Worm (Caenorhabditis elegans) whole organism, L1 larva: ENCODE measurements around the gene ceh-87.

Experiments used
- C04F5.9 ChIP-seq: sonication (generic microtip); optimal IDR thresholded peaks from 2 replicates; lab custom pipeline; 2016; ENCODE audit warnings: missing genetic modification characterization, missing compliant biosample characterization
- C16A3.4 ChIP-seq: fragments of 150-350 bp; optimal IDR thresholded peaks from 2 replicates; lab custom pipeline; 2014; ENCODE audit warnings: missing biosample characterization, missing genetic modification characterization
- Y116A8C.19 ChIP-seq: sonication (generic microtip); optimal IDR thresholded peaks from 2 replicates; lab custom pipeline; 2016; ENCODE audit warnings: missing compliant biosample characterization, missing genetic modification characterization, borderline replicate concordance
- blmp-1 ChIP-seq: fragments of 150-350 bp; optimal IDR thresholded peaks from 2 replicates; lab custom pipeline; 2014; ENCODE audit warnings: missing biosample characterization, missing genetic modification characterization
- ceh-8 ChIP-seq: fragments of 200-800 bp; sonication (Bioruptor generic); optimal IDR thresholded peaks from 2 replicates; lab custom pipeline; 2018; ENCODE audit warnings: mild to moderate bottlenecking, missing genetic modification characterization, moderate library complexity, missing compliant biosample characterization
- dpl-1 ChIP-seq, 3 experiments: fragments of 150-350 bp in 2 of 3; sonication (generic microtip) in 1 of 3; optimal IDR thresholded peaks; 2 replicates each; lab custom pipeline; 2014 to 2017; ENCODE audit warnings: missing biosample characterization in 3 of 3, missing genetic modification characterization in 3 of 3, missing genetic modification reagents in 3 of 3
- efl-1 ChIP-seq, 4 experiments: fragments of 150-350 bp; optimal IDR thresholded peaks in 3 of 4; peaks in 1 of 4; 1 replicate in 1 of 4; 2 replicates in 3 of 4; lab custom pipeline; 2014; ENCODE audit warnings: missing biosample characterization in 2 of 4, missing genetic modification characterization in 2 of 4, missing genetic modification reagents in 2 of 4
- egl-13 ChIP-seq: sonication (generic microtip); optimal IDR thresholded peaks from 2 replicates; lab custom pipeline; 2016; ENCODE audit warnings: missing genotype, missing genetic modification reagents, missing genetic modification characterization, missing compliant biosample characterization
- elt-2 ChIP-seq: sonication (generic microtip); optimal IDR thresholded peaks from 2 replicates; lab custom pipeline; 2016; ENCODE audit warnings: missing genetic modification characterization, mild to moderate bottlenecking, inconsistent platforms, missing compliant biosample characterization, missing genetic modification reagents
- ets-5 ChIP-seq: fragments of 200-800 bp; sonication (Bioruptor generic); IDR thresholded peaks from 2 replicates; pipeline ENCODE4 v1.3.6; 2022; ENCODE audit warnings: missing genetic modification characterization, missing compliant biosample characterization
- fkh-10 ChIP-seq: sonication (generic microtip); optimal IDR thresholded peaks from 2 replicates; lab custom pipeline; 2017; ENCODE audit warnings: missing biosample characterization, missing genetic modification reagents, missing genetic modification characterization
- fkh-4 ChIP-seq: sonication (generic microtip); optimal IDR thresholded peaks from 2 replicates; lab custom pipeline; 2016; ENCODE audit warnings: missing compliant biosample characterization, missing genetic modification characterization, borderline replicate concordance
- fkh-8 ChIP-seq: sonication (generic microtip); optimal IDR thresholded peaks from 2 replicates; lab custom pipeline; 2016; ENCODE audit warnings: mild to moderate bottlenecking, missing genetic modification characterization, missing compliant biosample characterization
- hlh-17 ChIP-seq: fragments of 200-800 bp; sonication (Bioruptor generic); optimal IDR thresholded peaks from 2 replicates; lab custom pipeline; 2018; ENCODE audit warnings: missing genetic modification characterization, mild to moderate bottlenecking, missing compliant biosample characterization, moderate library complexity, borderline replicate concordance
- hlh-4 ChIP-seq: sonication (generic microtip); optimal IDR thresholded peaks from 2 replicates; lab custom pipeline; 2016; ENCODE audit warnings: mild to moderate bottlenecking, missing genetic modification characterization, missing compliant biosample characterization
- hpl-2 ChIP-seq: fragments of 150-350 bp; optimal IDR thresholded peaks from 2 replicates; lab custom pipeline; 2014; ENCODE audit warnings: missing biosample characterization, missing genetic modification reagents, missing genetic modification characterization
- irx-1 ChIP-seq: sonication (generic microtip); optimal IDR thresholded peaks from 2 replicates; lab custom pipeline; 2016; ENCODE audit warnings: missing genetic modification characterization, missing compliant biosample characterization
- lin-14 ChIP-seq: fragments of 200-800 bp; sonication (Bioruptor generic); optimal IDR thresholded peaks from 2 replicates; lab custom pipeline; 2018; ENCODE audit warnings: mild to moderate bottlenecking, missing genetic modification characterization, moderate library complexity, missing compliant biosample characterization
- lsy-2 ChIP-seq, 2 experiments: fragments of 150-350 bp; optimal IDR thresholded peaks; 2 replicates each; lab custom pipeline; 2014; ENCODE audit warnings: missing biosample characterization in 2 of 2, missing genetic modification characterization in 2 of 2
- mdl-1 ChIP-seq, 2 experiments: fragments of 150-350 bp; optimal IDR thresholded peaks; 2 replicates each; lab custom pipeline; 2014 to 2017; ENCODE audit warnings: missing biosample characterization in 2 of 2, missing genetic modification characterization in 2 of 2, inconsistent platforms in 1 of 2
- mef-2 ChIP-seq: fragments of 150-350 bp; optimal IDR thresholded peaks from 2 replicates; lab custom pipeline; 2014; ENCODE audit warnings: missing biosample characterization, missing genetic modification characterization
- nhr-19 ChIP-seq: fragments of 200-800 bp; sonication (Bioruptor generic); conservative IDR thresholded peaks from 2 replicates; pipeline ENCODE4 v1.3.6; 2022; ENCODE audit warnings: missing genetic modification characterization, missing compliant biosample characterization
- nhr-71 ChIP-seq: sonication (generic microtip); optimal IDR thresholded peaks from 2 replicates; lab custom pipeline; 2016; ENCODE audit warnings: mild to moderate bottlenecking, missing genetic modification characterization, moderate library complexity, missing compliant biosample characterization
- nhr-90 ChIP-seq: sonication (generic microtip); optimal IDR thresholded peaks from 2 replicates; lab custom pipeline; 2016; ENCODE audit warnings: mild to moderate bottlenecking, missing genetic modification characterization, missing compliant biosample characterization; ENCODE audit not compliant: poor library complexity
- pax-3 ChIP-seq: fragments of 200-800 bp; sonication (Bioruptor generic); optimal IDR thresholded peaks from 2 replicates; lab custom pipeline; 2018; ENCODE audit warnings: mild to moderate bottlenecking, missing genetic modification characterization, moderate library complexity, missing compliant biosample characterization
- skn-1 ChIP-seq: fragments of 150-350 bp; optimal IDR thresholded peaks from 2 replicates; lab custom pipeline; 2014; ENCODE audit warnings: missing biosample characterization, missing genetic modification characterization
- snpc-4 ChIP-seq: fragments of 150-350 bp; optimal IDR thresholded peaks from 2 replicates; lab custom pipeline; 2014; ENCODE audit warnings: missing biosample characterization, missing genetic modification characterization
- snu-23 ChIP-seq: sonication (generic microtip); optimal IDR thresholded peaks from 2 replicates; lab custom pipeline; 2016; ENCODE audit warnings: missing genetic modification characterization, missing compliant biosample characterization
- sptf-1 ChIP-seq: fragments of 150-350 bp; optimal IDR thresholded peaks from 2 replicates; lab custom pipeline; 2014; ENCODE audit warnings: missing biosample characterization, missing genetic modification characterization
- sup-37 ChIP-seq: fragments of 200-800 bp; sonication (Bioruptor generic); optimal IDR thresholded peaks from 2 replicates; lab custom pipeline; 2018; ENCODE audit warnings: mild to moderate bottlenecking, missing genetic modification characterization, missing compliant biosample characterization
- unc-130 ChIP-seq: fragments of 150-350 bp; optimal IDR thresholded peaks from 2 replicates; lab custom pipeline; 2017; ENCODE audit warnings: missing biosample characterization, missing genetic modification characterization, inconsistent platforms
- unc-62 ChIP-seq: fragments of 150-350 bp; optimal IDR thresholded peaks from 2 replicates; lab custom pipeline; 2014; ENCODE audit warnings: missing biosample characterization, missing genetic modification reagents, missing genetic modification characterization
- unc-98 ChIP-seq: fragments of 200-800 bp; sonication (Bioruptor generic); IDR thresholded peaks from 2 replicates; pipeline ENCODE4 v1.3.6; 2022; ENCODE audit warnings: missing genetic modification characterization, missing compliant biosample characterization
- vab-15 ChIP-seq: sonication (generic microtip); optimal IDR thresholded peaks from 2 replicates; lab custom pipeline; 2017; ENCODE audit warnings: missing genotype, mild to moderate bottlenecking, missing genetic modification characterization, missing compliant biosample characterization

Gene ceh-87

DNA sequence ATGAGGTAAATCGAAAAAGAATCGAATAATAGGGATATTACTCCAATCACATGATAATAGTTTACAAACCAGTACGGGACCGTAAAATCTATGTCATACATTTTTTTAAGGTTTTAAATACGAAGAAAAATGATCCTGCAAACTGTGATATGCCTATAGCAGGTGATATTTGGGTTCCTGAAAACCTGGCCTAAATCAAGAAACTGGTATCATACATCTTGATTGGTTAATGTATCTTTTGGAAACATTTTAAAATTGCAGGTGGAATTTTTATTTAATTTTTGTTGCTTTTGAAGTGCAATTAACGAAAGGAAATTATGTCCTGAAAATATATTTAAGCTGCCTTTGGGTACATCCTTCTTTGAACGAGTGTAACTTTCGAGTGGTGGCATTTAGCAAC lies 16.1 kb upstream of the ceh-87 start, which contains the start of gene sri-61:
sri-61 (minus strand) TSS at position 101 of the 400 bp plus-strand sequence.
- TF ChIP-seq sup-37 (GFP tag; lab: Kevin White, UChicago), result no peak
- no peak for TF ChIP-seq C04F5.9 (tag; lab: Kevin White, UChicago)
- peak; percentile 77 for TF ChIP-seq hlh-4
- TF ChIP-seq unc-130 (tag; lab: Kevin White, UChicago), result no peak
- no peak for TF ChIP-seq irx-1 (tag; lab: Kevin White, UChicago)

- no peak for TF ChIP-seq C16A3.4 (tag; lab: Kevin White, UChicago)
- no peak for TF ChIP-seq sptf-1
- TF ChIP-seq vab-15 (tag; lab: Kevin White, UChicago), result no peak
- no peak for TF ChIP-seq fkh-4
These were observed 14.3 kb upstream of the ceh-87 start, which contains the start of gene sri-62 for ce11 chrII:2698378-2698777. TSS of gene sri-62 (minus strand) at chrII:2698478.

DNA sequence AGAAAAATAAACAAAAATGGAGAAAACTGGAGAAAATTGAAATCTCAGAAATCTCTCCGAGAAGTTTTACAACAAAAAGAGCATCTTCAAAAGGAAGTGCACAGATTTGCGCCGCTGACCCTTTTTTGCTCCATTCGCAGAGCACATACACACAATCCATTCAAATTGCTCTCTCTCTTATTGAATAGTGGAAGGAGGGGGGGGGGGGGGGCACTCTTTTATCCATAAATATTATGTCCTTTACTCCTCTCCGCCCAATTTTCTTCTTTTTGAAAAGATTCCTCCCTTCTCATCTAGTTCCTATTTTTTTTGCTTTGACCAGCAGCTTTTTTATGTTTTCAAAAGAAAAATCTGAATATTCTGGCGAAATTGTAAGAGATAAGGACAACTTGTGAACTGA lies 11.0 kb upstream of the ceh-87 start:
- TF ChIP-seq unc-62 (GFP tag; lab: Kevin White, UChicago) (no peak), mef-2 (tag; lab: Kevin White, UChicago) (no peak), unc-98 (GFP tag; lab: Robert Waterston, UW) (no peak), lsy-2 (tag; optimal IDR thresholded peaks at IDR 0.05; lab: Kevin White, UChicago) (no peak), nhr-71 (tag; lab: Kevin White, UChicago) (no peak), hlh-17 (GFP tag; lab: Kevin White, UChicago) (no peak), ets-5 (GFP tag; lab: Robert Waterston, UW) (no peak), hpl-2 (GFP tag; lab: Kevin White, UChicago) (no peak), Y116A8C.19 (no peak), lin-14 (GFP tag; lab: Kevin White, UChicago) (peak; percentile 57), fkh-8 (tag; lab: Kevin White, UChicago) (no peak), elt-2 (tag; lab: Kevin White, UChicago) (no peak), efl-1 (optimal IDR thresholded peaks at IDR 0.05; lab: Kevin White, UChicago) (no peak), efl-1 (GFP tag; optimal IDR thresholded peaks at IDR 0.05 in 1 of 2; lab: Kevin White, UChicago) (peak in 1 of 2 experiments; percentile 88), fkh-10 (GFP tag; lab: Kevin White, UChicago) (peak; percentile 33), egl-13 (tag; lab: Kevin White, UChicago) (no peak), snpc-4 (tag; lab: Kevin White, UChicago) (no peak)

- no peak for TF ChIP-seq fkh-8 (tag; lab: Kevin White, UChicago)
- TF ChIP-seq dpl-1 (GFP tag; optimal IDR thresholded peaks at IDR 0.05; lab: Kevin White, UChicago), result no peak
- no peak for TF ChIP-seq blmp-1 (tag; lab: Kevin White, UChicago)
- TF ChIP-seq nhr-19, result no peak
- TF ChIP-seq mdl-1 (tag; optimal IDR thresholded peaks at IDR 0.05; lab: Kevin White, UChicago), result no peak
- TF ChIP-seq nhr-90 (tag; lab: Kevin White, UChicago), result no peak
- no peak for TF ChIP-seq ceh-8 (GFP tag; lab: Kevin White, UChicago)
These were observed 8.4 kb upstream of the ceh-87 start, which contains the start of gene set-11 for ce11 chrII:2692476-2692875. TSS of gene set-11 (minus strand) at chrII:2692576.

DNA sequence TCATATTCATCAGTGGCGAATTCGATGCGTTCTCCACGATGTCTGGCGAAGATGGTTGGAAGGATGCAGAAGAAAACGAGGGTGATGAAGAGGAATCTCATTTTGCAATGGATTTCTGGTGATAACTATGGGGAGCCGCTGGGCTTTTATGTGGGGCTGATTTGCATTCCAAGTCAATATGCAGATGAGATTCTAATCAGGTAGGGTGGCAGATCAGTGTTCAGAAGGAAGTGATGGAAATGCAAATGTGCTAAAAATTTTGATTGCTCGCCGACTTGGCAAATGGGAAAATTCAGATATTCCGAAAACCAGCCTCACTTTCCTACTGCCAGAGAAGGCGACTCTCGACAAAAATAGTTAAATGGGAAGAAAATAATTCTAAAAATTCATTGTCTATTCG lies 6.0 kb upstream of the ceh-87 start, which contains the start of gene nspf-3:
nspf-3 (minus strand) TSS at position 101 of the 400 bp plus-strand sequence.
- TF ChIP-seq pax-3 (tag; lab: Kevin White, UChicago) (no peak), snu-23 (GFP tag; lab: Kevin White, UChicago) (no peak), ets-5 (GFP tag; lab: Robert Waterston, UW) (no peak), skn-1 (no peak)
